Fruit fly (Drosophila melanogaster) whole organism, embryonic: ENCODE data around the gene CG31139.

Experiments
- Blimp-1 ChIP-seq: fragments of 200-800 bp; sonication (Bioruptor generic); optimal IDR thresholded peaks from 3 replicates; lab custom pipeline; 2018; ENCODE audit warnings: missing biosample characterization, missing genetic modification characterization, mild to moderate bottlenecking, moderate library complexity, missing genetic modification reagents
- CG1024 ChIP-seq: fragments of 200-800 bp; sonication (Bioruptor generic); IDR thresholded peaks from 2 replicates; pipeline ENCODE4 v1.3.6; 2022; ENCODE audit warnings: missing biosample characterization, missing genetic modification characterization
- CG10959 ChIP-seq: fragments of 200-800 bp; sonication (Bioruptor generic); IDR thresholded peaks from 2 replicates; pipeline ENCODE4 v1.3.6; 2022; ENCODE audit warnings: missing biosample characterization, missing genetic modification characterization
- CG11456 ChIP-seq: fragments of 200-800 bp; sonication (Bioruptor generic); IDR thresholded peaks from 3 replicates; pipeline ENCODE4 v1.3.6; 2022; ENCODE audit warnings: missing biosample characterization, missing genetic modification characterization
- CG11504 ChIP-seq: fragments of 200-800 bp; sonication (Bioruptor generic); optimal IDR thresholded peaks from 3 replicates; lab custom pipeline; 2019; ENCODE audit warnings: missing biosample characterization, mild to moderate bottlenecking, missing genetic modification characterization, moderate library complexity
- CG11560 ChIP-seq: fragments of 200-800 bp; sonication (Bioruptor generic); IDR thresholded peaks from 3 replicates; pipeline ENCODE4 v1.3.6; 2022; ENCODE audit warnings: missing biosample characterization, missing genetic modification characterization
- CG1233 ChIP-seq: fragments of 200-800 bp; sonication (Bioruptor generic); optimal IDR thresholded peaks from 4 replicates; lab custom pipeline; 2018; ENCODE audit warnings: missing biosample characterization, mild to moderate bottlenecking, missing genetic modification characterization
- CG12744 ChIP-seq: fragments of 200-800 bp; sonication (Bioruptor generic); optimal IDR thresholded peaks from 2 replicates; lab custom pipeline; 2016; ENCODE audit warnings: missing biosample characterization, missing genetic modification characterization
- CG14441 ChIP-seq: fragments of 200-800 bp; sonication (Bioruptor generic); IDR thresholded peaks from 2 replicates; pipeline ENCODE4 v1.3.6; 2022; ENCODE audit warnings: missing biosample characterization, missing genetic modification characterization
- CG14710 ChIP-seq: fragments of 200-800 bp; sonication (Bioruptor generic); optimal IDR thresholded peaks from 3 replicates; lab custom pipeline; 2019; ENCODE audit warnings: missing biosample characterization, mild to moderate bottlenecking, missing genetic modification characterization, moderate library complexity
- CG15514 ChIP-seq: fragments of 200-800 bp; sonication (Bioruptor generic); optimal IDR thresholded peaks from 3 replicates; lab custom pipeline; 2017; ENCODE audit warnings: missing biosample characterization, missing genetic modification characterization, mild to moderate bottlenecking, moderate library complexity, missing genetic modification reagents
- CG17829 ChIP-seq: fragments of 200-800 bp; optimal IDR thresholded peaks from 2 replicates; lab custom pipeline; 2019; ENCODE audit warnings: missing biosample characterization, mild to moderate bottlenecking, missing genetic modification characterization, moderate library complexity
- CG18011 ChIP-seq: fragments of 200-800 bp; sonication (Bioruptor generic); optimal IDR thresholded peaks from 2 replicates; lab custom pipeline; 2017; ENCODE audit warnings: missing biosample characterization, missing genetic modification characterization, mild to moderate bottlenecking, moderate library complexity, missing genotype
- CG2202 ChIP-seq: fragments of 200-800 bp; sonication (Bioruptor generic); optimal IDR thresholded peaks from 2 replicates; lab custom pipeline; 2018; ENCODE audit warnings: missing biosample characterization, mild to moderate bottlenecking, missing genetic modification characterization
- CG2678 ChIP-seq: fragments of 200-800 bp; sonication (Bioruptor generic); optimal IDR thresholded peaks from 3 replicates; lab custom pipeline; 2019; ENCODE audit warnings: missing biosample characterization, mild to moderate bottlenecking, missing genetic modification characterization, moderate library complexity
- CG30403 ChIP-seq: fragments of 200-800 bp; sonication (Bioruptor generic); optimal IDR thresholded peaks from 3 replicates; lab custom pipeline; 2016; ENCODE audit warnings: missing biosample characterization, missing genetic modification characterization
- CG3407 ChIP-seq: fragments of 200-800 bp; sonication (Bioruptor generic); optimal IDR thresholded peaks from 2 replicates; lab custom pipeline; 2018; ENCODE audit warnings: missing biosample characterization, mild to moderate bottlenecking, missing genetic modification characterization
- CG34422 ChIP-seq: fragments of 200-800 bp; sonication (Bioruptor generic); IDR thresholded peaks from 3 replicates; pipeline ENCODE4 v1.3.6; 2022; ENCODE audit warnings: missing biosample characterization, missing genetic modification characterization
- CG3847 ChIP-seq: fragments of 200-800 bp; sonication (Bioruptor generic); IDR thresholded peaks from 2 replicates; pipeline ENCODE4 v1.3.6; 2022; ENCODE audit warnings: missing biosample characterization, missing genetic modification characterization
- CG6654 ChIP-seq: fragments of 200-800 bp; sonication (Bioruptor generic); optimal IDR thresholded peaks from 2 replicates; lab custom pipeline; 2017; ENCODE audit warnings: missing biosample characterization, mild to moderate bottlenecking, missing genetic modification characterization
- CG7839 ChIP-seq: fragments of 200-800 bp; sonication (Bioruptor generic); optimal IDR thresholded peaks from 3 replicates; lab custom pipeline; 2018; ENCODE audit warnings: missing biosample characterization, mild to moderate bottlenecking, missing genetic modification characterization, moderate library complexity
- CG9727 ChIP-seq: fragments of 200-800 bp; sonication (Bioruptor generic); optimal IDR thresholded peaks from 3 replicates; lab custom pipeline; 2017; ENCODE audit warnings: missing biosample characterization, mild to moderate bottlenecking, missing genetic modification characterization
- D ChIP-seq, 2 experiments: fragments of 200-800 bp in 1 of 2; fragments of >200 bp in 1 of 2; sonication (Bioruptor generic) in 1 of 2; optimal IDR thresholded peaks; 2 replicates in 1 of 2; 3 replicates in 1 of 2; lab custom pipeline; 2017; ENCODE audit warnings: mild to moderate bottlenecking in 1 of 2, missing biosample characterization in 1 of 2, missing genetic modification characterization in 1 of 2, missing genetic modification reagents in 1 of 2
- Doc2 ChIP-seq: fragments of 200-800 bp; sonication (Bioruptor generic); IDR thresholded peaks from 2 replicates; pipeline ENCODE4 v1.3.6; 2022; ENCODE audit warnings: missing biosample characterization, missing genetic modification characterization
- Dp ChIP-seq: fragments of 200-800 bp; sonication (Bioruptor generic); optimal IDR thresholded peaks from 2 replicates; lab custom pipeline; 2018; ENCODE audit warnings: missing biosample characterization, mild to moderate bottlenecking, missing genetic modification characterization, moderate library complexity
- E2f2 ChIP-seq: fragments of 200-800 bp; sonication (Bioruptor generic); IDR thresholded peaks from 2 replicates; pipeline ENCODE4 v1.3.6; 2022; ENCODE audit warnings: missing biosample characterization, missing genetic modification characterization
- Fer3 ChIP-seq: fragments of 200-800 bp; sonication (Bioruptor generic); optimal IDR thresholded peaks from 2 replicates; lab custom pipeline; 2018; ENCODE audit warnings: missing biosample characterization, mild to moderate bottlenecking, missing genetic modification characterization, moderate library complexity
- Hmx ChIP-seq: fragments of 200-800 bp; sonication (Bioruptor generic); optimal IDR thresholded peaks from 2 replicates; lab custom pipeline; 2016; ENCODE audit warnings: missing biosample characterization, missing genetic modification characterization
- Kr ChIP-seq: fragments of 200-800 bp; sonication (Bioruptor generic); optimal IDR thresholded peaks from 2 replicates; lab custom pipeline; 2017; ENCODE audit warnings: missing biosample characterization, mild to moderate bottlenecking, missing genetic modification characterization
- Med ChIP-seq: fragments of 200-800 bp; sonication (Bioruptor generic); peaks from one replicate; lab custom pipeline; 2016; ENCODE audit warnings: missing biosample characterization, missing genetic modification characterization, mild to moderate bottlenecking, inconsistent platforms, moderate library complexity
- Rfx ChIP-seq: fragments of 200-800 bp; sonication (Bioruptor generic); IDR thresholded peaks from 2 replicates; pipeline ENCODE4 v1.3.6; 2022; ENCODE audit warnings: missing biosample characterization, missing genetic modification characterization
- Sry-β ChIP-seq: fragments of 200-800 bp; sonication (Bioruptor generic); optimal IDR thresholded peaks from 2 replicates; lab custom pipeline; 2018; ENCODE audit warnings: missing biosample characterization, mild to moderate bottlenecking, missing genetic modification characterization, moderate library complexity
- Sry-δ ChIP-seq: fragments of 200-800 bp; sonication (Bioruptor generic); optimal IDR thresholded peaks from 2 replicates; lab custom pipeline; 2016; ENCODE audit warnings: missing biosample characterization, missing genetic modification characterization
- Usf ChIP-seq: fragments of 200-800 bp; sonication (Bioruptor generic); optimal IDR thresholded peaks from 2 replicates; lab custom pipeline; 2017; ENCODE audit warnings: missing genotype, missing biosample characterization, missing genetic modification characterization
- YL-1 ChIP-seq: fragments of 200-800 bp; sonication (Bioruptor generic); optimal IDR thresholded peaks from 3 replicates; lab custom pipeline; 2017; ENCODE audit warnings: missing biosample characterization, mild to moderate bottlenecking, missing genetic modification characterization
- ato ChIP-seq: fragments of 200-800 bp; sonication (Bioruptor generic); IDR thresholded peaks from 2 replicates; pipeline ENCODE4 v1.3.6; 2022; ENCODE audit warnings: missing biosample characterization, missing genetic modification characterization; ENCODE audit not compliant: partially characterized antibody
- cato ChIP-seq: fragments of 200-800 bp; sonication (Bioruptor generic); optimal IDR thresholded peaks from 2 replicates; lab custom pipeline; 2016; ENCODE audit warnings: missing biosample characterization, missing genetic modification characterization, borderline replicate concordance
- corto ChIP-seq: fragments of 200-800 bp; sonication (Bioruptor generic); optimal IDR thresholded peaks from 2 replicates; lab custom pipeline; 2016; ENCODE audit warnings: missing biosample characterization, mild to moderate bottlenecking, missing genetic modification characterization, moderate library complexity
- dmrt99B ChIP-seq: fragments of 200-800 bp; sonication (Bioruptor generic); optimal IDR thresholded peaks from 2 replicates; lab custom pipeline; 2018; ENCODE audit warnings: missing biosample characterization, mild to moderate bottlenecking, missing genetic modification characterization, moderate library complexity
- en ChIP-seq: fragments of 200-800 bp; sonication (Bioruptor generic); optimal IDR thresholded peaks from 2 replicates; lab custom pipeline; 2016; ENCODE audit warnings: missing biosample characterization, missing genetic modification characterization
- fd3F ChIP-seq: fragments of 200-800 bp; sonication (Bioruptor generic); optimal IDR thresholded peaks from 2 replicates; lab custom pipeline; 2018; ENCODE audit warnings: missing biosample characterization, mild to moderate bottlenecking, missing genetic modification characterization, moderate library complexity
- ftz-f1 ChIP-seq: fragments of 200-800 bp; sonication (Bioruptor generic); optimal IDR thresholded peaks from 2 replicates; lab custom pipeline; 2016; ENCODE audit warnings: missing biosample characterization, missing genetic modification characterization
- gcm2 ChIP-seq: fragments of 200-800 bp; sonication (Bioruptor generic); optimal IDR thresholded peaks from 2 replicates; lab custom pipeline; 2016; ENCODE audit warnings: missing biosample characterization, missing genetic modification characterization
- pzg ChIP-seq: fragments of 200-800 bp; sonication (Bioruptor generic); optimal IDR thresholded peaks from 3 replicates; lab custom pipeline; 2018; ENCODE audit warnings: missing biosample characterization, mild to moderate bottlenecking, missing genetic modification characterization, moderate library complexity
- ro ChIP-seq: fragments of 200-800 bp; sonication (Bioruptor generic); IDR thresholded peaks from 2 replicates; pipeline ENCODE4 v1.3.6; 2022; ENCODE audit warnings: missing biosample characterization, missing genetic modification characterization
- sens ChIP-seq: fragments of 200-800 bp; sonication (Bioruptor generic); peaks from one replicate; lab custom pipeline; 2016; ENCODE audit warnings: missing biosample characterization, missing genetic modification characterization
- slou ChIP-seq: fragments of 200-800 bp; sonication (Bioruptor generic); optimal IDR thresholded peaks from 3 replicates; lab custom pipeline; 2016; ENCODE audit warnings: missing biosample characterization, missing genetic modification characterization
- so ChIP-seq: fragments of 200-800 bp; sonication (Bioruptor generic); IDR thresholded peaks from 3 replicates; pipeline ENCODE4 v1.3.6; 2022; ENCODE audit warnings: missing biosample characterization, missing genetic modification characterization
- stwl ChIP-seq: fragments of 200-800 bp; sonication (Bioruptor generic); optimal IDR thresholded peaks from 3 replicates; lab custom pipeline; 2018; ENCODE audit warnings: missing biosample characterization, mild to moderate bottlenecking, missing genetic modification characterization, moderate library complexity
- trem ChIP-seq: fragments of 200-800 bp; optimal IDR thresholded peaks from 3 replicates; lab custom pipeline; 2019; ENCODE audit warnings: missing biosample characterization, mild to moderate bottlenecking, missing genetic modification characterization, moderate library complexity
- wdn ChIP-seq: fragments of 200-800 bp; sonication (Bioruptor generic); IDR thresholded peaks from 2 replicates; pipeline ENCODE4 v1.3.6; 2022; ENCODE audit warnings: missing biosample characterization, missing genetic modification characterization

CG31139 gene

DNA sequence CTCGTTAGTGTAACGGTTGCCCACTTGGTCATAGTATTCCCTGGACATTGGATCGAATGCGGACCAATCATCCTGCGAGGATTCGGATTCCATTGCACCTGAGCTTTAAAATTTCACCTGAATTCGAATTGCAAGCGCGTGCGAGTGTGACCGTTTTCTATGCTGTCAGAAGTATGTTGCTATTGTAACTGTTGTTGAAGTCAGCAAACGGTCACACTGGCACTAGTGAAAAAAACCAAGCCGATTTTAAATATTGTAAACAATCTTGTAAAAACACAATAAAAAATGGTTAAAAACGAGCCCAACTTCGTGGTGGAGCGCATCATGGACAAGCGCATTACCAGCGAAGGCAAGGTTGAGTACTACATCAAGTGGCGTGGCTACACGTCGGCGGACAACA is 3.4 kb downstream of the CG31139 start, which contains the start of the genes vret and HP1c (continued):
- TF ChIP-seq CG2678 (tag; lab: Kevin White, UChicago) (no peak), CG2202 (no peak), CG14710 (tag; lab: Kevin White, UChicago) (peak; percentile 95), ro (GFP tag; lab: Robert Waterston, UW) (no peak), Hmx (GFP tag; lab: Kevin White, UChicago) (no peak), Med (peak; percentile 76), wdn (no peak), CG1233 (GFP tag; lab: Kevin White, UChicago) (no peak), CG34422 (GFP tag; lab: Robert Waterston, UW) (peak; percentile 31; the same call in 1 of the 3 replicates), CG10959 (GFP tag; lab: Robert Waterston, UW) (no peak), ftz-f1 (GFP tag; lab: Kevin White, UChicago) (no peak), D (optimal IDR thresholded peaks at IDR 0.05; lab: Kevin White, UChicago) (no peak), D (GFP tag; optimal IDR thresholded peaks at IDR 0.05; lab: Kevin White, UChicago) (no peak), CG7839 (no peak), en (GFP tag; lab: Kevin White, UChicago) (no peak), stwl (tag; lab: Kevin White, UChicago) (peak; percentile 69), CG3407 (no peak), E2f2 (peak; percentile 90), dmrt99B (tag; lab: Kevin White, UChicago) (no peak), gcm2 (GFP tag; lab: Kevin White, UChicago) (no peak), CG9727 (GFP tag; lab: Kevin White, UChicago) (no peak), Blimp-1 (no peak), CG3847 (GFP tag; lab: Robert Waterston, UW) (peak; percentile 59), CG17829 (tag; lab: Kevin White, UChicago) (no peak), CG12744 (GFP tag; lab: Kevin White, UChicago) (no peak), CG11456 (GFP tag; lab: Robert Waterston, UW) (no peak), fd3F (GFP tag; lab: Kevin White, UChicago) (no peak), Dp (GFP tag; lab: Kevin White, UChicago) (peak; percentile 85), Doc2 (GFP tag; lab: Robert Waterston, UW) (no peak), Usf (GFP tag; lab: Kevin White, UChicago) (no peak), corto (no peak), sens (GFP tag; lab: Kevin White, UChicago) (no peak), slou (GFP tag; lab: Kevin White, UChicago) (no peak), so (GFP tag; lab: Robert Waterston, UW) (no peak), CG6654 (GFP tag; lab: Kevin White, UChicago) (no peak), Rfx (no peak), pzg (peak; percentile 78), CG30403 (GFP tag; lab: Kevin White, UChicago) (no peak), CG11560 (no peak), CG15514 (GFP tag; lab: Kevin White, UChicago) (peak; percentile 40), CG1024 (GFP tag; lab: Robert Waterston, UW) (no peak), cato (GFP tag; lab: Kevin White, UChicago) (no peak), ato (no peak), Sry-β (GFP tag; lab: Kevin White, UChicago) (no peak), Fer3 (tag; lab: Kevin White, UChicago) (no peak), CG14441 (GFP tag; lab: Robert Waterston, UW) (no peak), YL-1 (GFP tag; lab: Kevin White, UChicago) (peak; percentile 10), CG11504 (no peak), Sry-δ (GFP tag; lab: Kevin White, UChicago) (peak; percentile 24), CG18011 (GFP tag; lab: Kevin White, UChicago) (no peak), trem (tag; lab: Kevin White, UChicago) (peak; percentile 53), Kr (no peak)
